Worm (Caenorhabditis elegans): Measurements from ENCODE around the gene ZK1307.4.
A peak's percentile ranks its signal among the peaks of the same experiment; 100 is the strongest.

ZK1307.4 gene

DNA sequence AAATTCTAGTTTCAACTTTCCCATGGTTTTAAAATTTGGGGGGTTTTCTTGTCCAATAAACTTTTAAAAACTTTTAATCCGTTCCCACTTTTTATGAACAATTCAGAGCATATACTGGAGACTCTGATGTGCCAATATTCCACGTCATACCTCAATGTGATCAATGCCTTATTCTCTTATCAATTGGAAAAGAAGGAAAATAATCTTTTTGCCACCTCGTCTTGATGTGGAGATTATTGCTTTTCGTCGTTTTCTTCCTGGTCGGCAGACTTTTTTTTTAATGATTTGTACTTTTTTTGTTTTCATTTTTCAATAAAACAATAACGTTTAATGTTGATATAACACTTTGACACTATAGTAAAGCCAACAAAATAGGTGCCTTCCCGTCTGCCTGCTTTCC is 25.9 kb upstream of the ZK1307.4 start:
- TF ChIP-seq klf-2 (GFP tag; conservative IDR thresholded peaks at IDR 0.05) (no peak), ref-1 (GFP tag; conservative IDR thresholded peaks at IDR 0.05) (no peak), T22C8.4 (GFP tag; IDR thresholded peaks at IDR 0.05) (no peak), ztf-23 (GFP tag; IDR thresholded peaks at IDR 0.05) (no peak), tab-1 (GFP tag; IDR thresholded peaks at IDR 0.05) (no peak), med-1 (GFP tag; optimal IDR thresholded peaks at IDR 0.05; ENCODE audit: insufficient read depth) (no peak), flt-1 (GFP tag; IDR thresholded peaks at IDR 0.05) (no peak), cog-1 (tag; optimal IDR thresholded peaks at IDR 0.05) (no peak), ztf-29 (GFP tag; IDR thresholded peaks at IDR 0.05) (no peak)

- TF ChIP-seq tab-1 (GFP tag; IDR thresholded peaks at IDR 0.05) (no peak), ztf-29 (GFP tag; IDR thresholded peaks at IDR 0.05) (no peak), ref-1 (GFP tag; conservative IDR thresholded peaks at IDR 0.05) (no peak), ztf-23 (GFP tag; IDR thresholded peaks at IDR 0.05) (no peak), cog-1 (tag; optimal IDR thresholded peaks at IDR 0.05) (no peak), med-1 (GFP tag; optimal IDR thresholded peaks at IDR 0.05; ENCODE audit: insufficient read depth) (no peak), klf-2 (GFP tag; conservative IDR thresholded peaks at IDR 0.05) (no peak), T22C8.4 (GFP tag; IDR thresholded peaks at IDR 0.05) (no peak), flt-1 (GFP tag; IDR thresholded peaks at IDR 0.05) (no peak)
Observed at ce11 chrII:9674678-9675077, 23.1 kb upstream of the ZK1307.4 start, which contains the start of gene arc-1. TSS of gene arc-1 (plus strand) at chrII:9674978.

- TF ChIP-seq flt-1 (GFP tag; IDR thresholded peaks at IDR 0.05), result no peak
- no peak for TF ChIP-seq T22C8.4 (GFP tag; IDR thresholded peaks at IDR 0.05)
- no peak for TF ChIP-seq klf-2 (GFP tag; conservative IDR thresholded peaks at IDR 0.05)
- TF ChIP-seq tab-1 (GFP tag; IDR thresholded peaks at IDR 0.05), result no peak
- no peak for TF ChIP-seq cog-1 (tag; optimal IDR thresholded peaks at IDR 0.05)
- no peak for TF ChIP-seq ztf-29 (GFP tag; IDR thresholded peaks at IDR 0.05)
- TF ChIP-seq ztf-23 (GFP tag; IDR thresholded peaks at IDR 0.05), result no peak
- TF ChIP-seq ref-1 (GFP tag; conservative IDR thresholded peaks at IDR 0.05), result no peak
- no peak for TF ChIP-seq med-1 (GFP tag; optimal IDR thresholded peaks at IDR 0.05; ENCODE audit: insufficient read depth)
Observed at ce11 chrII:9671308-9671707, 19.7 kb upstream of the ZK1307.4 start, which contains the start of gene ZK1320.7. TSS of gene ZK1320.7 (plus strand) at chrII:9671608.

DNA sequence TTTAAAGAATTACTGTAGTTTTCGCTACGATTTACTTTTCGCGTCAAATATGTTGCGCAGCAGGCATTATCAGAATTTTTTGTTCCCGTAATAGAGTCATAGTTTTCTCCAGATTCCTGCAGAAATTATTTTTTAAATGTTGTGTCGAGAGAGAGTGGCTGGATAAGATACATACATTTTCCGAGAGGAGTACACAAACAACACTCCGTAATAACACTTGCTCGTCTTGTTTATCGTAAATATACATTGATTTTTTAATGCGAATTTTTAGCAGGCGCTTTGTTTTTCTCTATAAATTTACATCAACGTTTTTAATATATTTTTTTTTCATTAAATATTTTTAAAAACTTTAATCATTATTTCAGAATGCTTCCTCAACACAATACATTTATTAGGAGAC is 17.4 kb upstream of the ZK1307.4 start, which contains the start of gene taf-8:
Gene taf-8 (plus strand): TSS at position 360 of the 400 bp plus-strand sequence.
- TF ChIP-seq T22C8.4 (GFP tag; IDR thresholded peaks at IDR 0.05) (0 out of 2 replicates have a peak, but pooled peaks have one; percentile 23), ref-1 (GFP tag; conservative IDR thresholded peaks at IDR 0.05) (no peak), cog-1 (tag; optimal IDR thresholded peaks at IDR 0.05) (no peak)

DNA sequence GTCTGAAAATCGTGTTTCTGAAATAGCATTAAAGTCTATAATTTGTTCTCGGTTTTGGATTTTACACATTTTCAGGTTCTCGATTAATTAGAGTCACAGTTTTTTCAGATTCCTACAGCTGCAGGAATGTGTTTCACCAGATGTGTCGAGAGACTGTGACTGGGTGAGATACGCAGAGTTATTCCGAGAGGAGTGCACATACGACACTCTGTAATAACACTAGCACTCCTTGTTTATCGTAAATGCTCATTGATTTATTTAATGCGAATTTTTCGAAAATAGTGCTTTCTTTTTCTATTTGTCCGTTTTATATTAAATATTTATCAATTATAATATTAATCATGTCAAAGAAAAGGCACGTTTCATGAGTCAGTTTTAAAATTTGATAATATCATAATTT is 15.8 kb upstream of the ZK1307.4 start, which contains the start of gene ZK1320.11:
Gene ZK1320.11 (plus strand): TSS at position 243 of the 400 bp plus-strand sequence.
- no peak for TF ChIP-seq T22C8.4 (GFP tag; IDR thresholded peaks at IDR 0.05)
- no peak for TF ChIP-seq klf-2 (GFP tag; conservative IDR thresholded peaks at IDR 0.05)
- no peak for TF ChIP-seq med-1 (GFP tag; optimal IDR thresholded peaks at IDR 0.05; ENCODE audit: insufficient read depth)
- no peak for TF ChIP-seq flt-1 (GFP tag; IDR thresholded peaks at IDR 0.05)
- TF ChIP-seq ref-1 (GFP tag; conservative IDR thresholded peaks at IDR 0.05), result no peak
- no peak for TF ChIP-seq cog-1 (tag; optimal IDR thresholded peaks at IDR 0.05)
- TF ChIP-seq ztf-23 (GFP tag; IDR thresholded peaks at IDR 0.05), result no peak
- TF ChIP-seq ztf-29 (GFP tag; IDR thresholded peaks at IDR 0.05), result no peak
- no peak for TF ChIP-seq tab-1 (GFP tag; IDR thresholded peaks at IDR 0.05)

- TF ChIP-seq tab-1 (GFP tag; IDR thresholded peaks at IDR 0.05), result no peak
- no peak for TF ChIP-seq ztf-29 (GFP tag; IDR thresholded peaks at IDR 0.05)
- TF ChIP-seq flt-1 (GFP tag; IDR thresholded peaks at IDR 0.05), result no peak
- TF ChIP-seq T22C8.4 (GFP tag; IDR thresholded peaks at IDR 0.05), result no peak
- TF ChIP-seq cog-1 (tag; optimal IDR thresholded peaks at IDR 0.05), result no peak
- TF ChIP-seq ref-1 (GFP tag; conservative IDR thresholded peaks at IDR 0.05), result no peak
- no peak for TF ChIP-seq ztf-23 (GFP tag; IDR thresholded peaks at IDR 0.05)
- TF ChIP-seq med-1 (GFP tag; optimal IDR thresholded peaks at IDR 0.05; ENCODE audit: insufficient read depth), result no peak
- no peak for TF ChIP-seq klf-2 (GFP tag; conservative IDR thresholded peaks at IDR 0.05)
Observed at ce11 chrII:9665577-9665976, 14.0 kb upstream of the ZK1307.4 start, which contains the start of gene ZK1320.5. TSS of gene ZK1320.5 (minus strand) at chrII:9665677.

ce11 chrII:9662797-9663196 is 11.2 kb upstream of the ZK1307.4 start, which contains the start of gene cyp-13A10:
TSS of gene cyp-13A10 (minus strand) at chrII:9662884.
- TF ChIP-seq cog-1 (tag; optimal IDR thresholded peaks at IDR 0.05), result no peak
- no peak for TF ChIP-seq ztf-23 (GFP tag; IDR thresholded peaks at IDR 0.05)
- no peak for TF ChIP-seq ztf-29 (GFP tag; IDR thresholded peaks at IDR 0.05)
- TF ChIP-seq ref-1 (GFP tag; conservative IDR thresholded peaks at IDR 0.05), result no peak
- TF ChIP-seq flt-1 (GFP tag; IDR thresholded peaks at IDR 0.05), result no peak
- TF ChIP-seq T22C8.4 (GFP tag; IDR thresholded peaks at IDR 0.05), result no peak
- no peak for TF ChIP-seq klf-2 (GFP tag; conservative IDR thresholded peaks at IDR 0.05)
- no peak for TF ChIP-seq tab-1 (GFP tag; IDR thresholded peaks at IDR 0.05)
- no peak for TF ChIP-seq med-1 (GFP tag; optimal IDR thresholded peaks at IDR 0.05; ENCODE audit: insufficient read depth)

DNA sequence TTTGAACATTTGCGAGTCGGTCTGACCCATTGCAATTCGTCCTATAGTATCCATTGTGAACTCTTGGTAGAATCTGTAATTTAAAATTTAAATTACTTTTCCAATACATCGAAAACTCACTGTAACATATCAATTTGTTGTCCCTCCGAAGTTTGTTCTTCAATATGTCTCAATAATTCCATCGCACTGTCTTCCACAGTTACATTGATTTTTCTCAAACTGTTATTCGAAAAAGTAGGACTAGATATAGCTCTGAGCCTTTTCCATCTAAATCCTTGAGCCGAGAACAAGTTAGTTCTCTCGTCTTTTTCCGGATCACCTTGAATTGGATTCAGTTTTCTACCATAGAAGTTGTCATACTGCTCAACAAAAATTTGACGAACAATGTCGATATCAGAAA is 10.6 kb upstream of the ZK1307.4 start:
- no peak for TF ChIP-seq T22C8.4 (GFP tag; IDR thresholded peaks at IDR 0.05)

ce11 chrII:9660379-9660778 is 8.8 kb upstream of the ZK1307.4 start, which contains the start of gene ZK1320.3:
TSS of gene ZK1320.3 (minus strand) at chrII:9660419.
- no peak for TF ChIP-seq flt-1 (GFP tag; IDR thresholded peaks at IDR 0.05)
- no peak for TF ChIP-seq klf-2 (GFP tag; conservative IDR thresholded peaks at IDR 0.05)
- TF ChIP-seq ztf-23 (GFP tag; IDR thresholded peaks at IDR 0.05), result no peak
- TF ChIP-seq ztf-29 (GFP tag; IDR thresholded peaks at IDR 0.05), result no peak
- no peak for TF ChIP-seq tab-1 (GFP tag; IDR thresholded peaks at IDR 0.05)
- no peak for TF ChIP-seq cog-1 (tag; optimal IDR thresholded peaks at IDR 0.05)
- TF ChIP-seq T22C8.4 (GFP tag; IDR thresholded peaks at IDR 0.05), result no peak
- no peak for TF ChIP-seq ref-1 (GFP tag; conservative IDR thresholded peaks at IDR 0.05)
- no peak for TF ChIP-seq med-1 (GFP tag; optimal IDR thresholded peaks at IDR 0.05; ENCODE audit: insufficient read depth)

DNA sequence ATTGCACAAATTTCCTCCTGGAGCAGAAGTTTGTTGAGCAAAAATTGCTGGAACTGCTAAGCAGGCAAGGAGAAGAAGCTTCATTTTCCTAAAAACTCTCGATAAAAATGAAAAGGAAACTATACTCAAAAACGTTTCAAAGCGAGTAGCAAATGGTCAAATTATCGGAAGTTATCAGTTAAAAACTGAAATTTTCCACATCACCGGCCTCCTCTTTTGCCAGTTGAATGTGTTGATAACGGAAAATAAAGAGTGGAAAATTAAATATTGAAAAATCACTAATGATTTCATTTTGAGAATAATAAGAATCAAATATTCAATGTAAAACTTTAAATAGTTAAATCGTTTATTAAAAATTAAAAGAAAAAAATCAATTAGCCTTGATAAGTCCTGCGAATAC is 7.3 kb upstream of the ZK1307.4 start, which contains the start of gene ZK1320.2:
Gene ZK1320.2 (minus strand): TSS at position 88 of the 400 bp plus-strand sequence.
- no peak for TF ChIP-seq flt-1 (GFP tag; IDR thresholded peaks at IDR 0.05)
- no peak for TF ChIP-seq tab-1 (GFP tag; IDR thresholded peaks at IDR 0.05)
- TF ChIP-seq med-1 (GFP tag; optimal IDR thresholded peaks at IDR 0.05; ENCODE audit: insufficient read depth), result no peak
- no peak for TF ChIP-seq ref-1 (GFP tag; conservative IDR thresholded peaks at IDR 0.05)
- TF ChIP-seq cog-1 (tag; optimal IDR thresholded peaks at IDR 0.05), result no peak
- TF ChIP-seq ztf-23 (GFP tag; IDR thresholded peaks at IDR 0.05), result no peak
- TF ChIP-seq T22C8.4 (GFP tag; IDR thresholded peaks at IDR 0.05), result no peak
- TF ChIP-seq klf-2 (GFP tag; conservative IDR thresholded peaks at IDR 0.05), result no peak
- no peak for TF ChIP-seq ztf-29 (GFP tag; IDR thresholded peaks at IDR 0.05)
